Fruit fly (Drosophila melanogaster) whole organism, wandering third instar larva: ENCODE results near the gene Rab10.

Source experiments
- Abd-B ChIP-seq: fragments of >200 bp; optimal IDR thresholded peaks from 2 replicates; lab custom pipeline; 2017; ENCODE audit warnings: missing biosample characterization, missing genetic modification characterization
- CG32264 ChIP-seq: fragments of 200-800 bp; sonication (Bioruptor generic); optimal IDR thresholded peaks from 2 replicates; lab custom pipeline; 2016; ENCODE audit warnings: missing biosample characterization, missing genetic modification characterization
- CG9705 ChIP-seq: fragments of 200-800 bp; sonication (Bioruptor generic); optimal IDR thresholded peaks from 2 replicates; lab custom pipeline; 2018; ENCODE audit warnings: missing biosample characterization, mild to moderate bottlenecking, missing genetic modification characterization
- Dfd ChIP-seq: fragments of >200 bp; optimal IDR thresholded peaks from 2 replicates; lab custom pipeline; 2017; ENCODE audit warnings: missing biosample characterization, missing genetic modification characterization
- Dif ChIP-seq: fragments of 200-275, 200-300 bp; sonication (Bioruptor generic); optimal IDR thresholded peaks from 2 replicates; lab custom pipeline; 2018; ENCODE audit warnings: missing biosample characterization, missing genetic modification characterization; ENCODE audit not compliant: partially characterized antibody
- GATAd ChIP-seq: sonication (Bioruptor generic); optimal IDR thresholded peaks from 2 replicates; lab custom pipeline; 2016; ENCODE audit warnings: missing biosample characterization, missing genetic modification characterization
- HLH106 ChIP-seq: fragments of 200-800 bp; optimal IDR thresholded peaks from 3 replicates; lab custom pipeline; 2019; ENCODE audit warnings: missing biosample characterization, mild to moderate bottlenecking, missing genetic modification characterization, moderate library complexity
- Hr78 ChIP-seq: fragments of >200 bp; optimal IDR thresholded peaks from 2 replicates; lab custom pipeline; 2017; ENCODE audit warnings: missing biosample characterization, missing genetic modification characterization
- Jra ChIP-seq: sonication (Bioruptor generic); optimal IDR thresholded peaks from 2 replicates; lab custom pipeline; 2016; ENCODE audit warnings: missing biosample characterization, missing genetic modification characterization
- Mio ChIP-seq: sonication (Bioruptor generic); optimal IDR thresholded peaks from 2 replicates; lab custom pipeline; 2016; ENCODE audit warnings: missing biosample characterization, missing genetic modification characterization
- Myc ChIP-seq: fragments of >200 bp; optimal IDR thresholded peaks from 2 replicates; lab custom pipeline; 2017
- OdsH ChIP-seq: fragments of 200-800 bp; sonication (Bioruptor generic); optimal IDR thresholded peaks from 2 replicates; lab custom pipeline; 2016; ENCODE audit warnings: missing biosample characterization, mild to moderate bottlenecking, missing genetic modification characterization
- Rel ChIP-seq, 2 experiments: fragments of 200-800 bp; sonication (Bioruptor generic) in 1 of 2; optimal IDR thresholded peaks; 2 replicates in 1 of 2; 3 replicates in 1 of 2; lab custom pipeline; 2016 to 2019; ENCODE audit warnings: mild to moderate bottlenecking in 2 of 2, missing biosample characterization in 2 of 2, missing genetic modification characterization in 2 of 2, moderate library complexity in 1 of 2
- Sp1 ChIP-seq: fragments of 200-800 bp; sonication (Bioruptor generic); optimal IDR thresholded peaks from 3 replicates; lab custom pipeline; 2019; ENCODE audit warnings: missing biosample characterization, mild to moderate bottlenecking, missing genetic modification characterization, moderate library complexity
- Vsx2 ChIP-seq: fragments of 200-300, 225-300 bp; sonication (Bioruptor generic); optimal IDR thresholded peaks from 2 replicates; lab custom pipeline; 2018; ENCODE audit warnings: missing biosample characterization, missing genetic modification characterization; ENCODE audit not compliant: partially characterized antibody
- br ChIP-seq: fragments of 200-800 bp; sonication (Bioruptor generic); optimal IDR thresholded peaks from 2 replicates; lab custom pipeline; 2016; ENCODE audit warnings: missing biosample characterization, missing genetic modification characterization
- brk ChIP-seq: fragments of 200-800 bp; sonication (Bioruptor generic); optimal IDR thresholded peaks from 2 replicates; lab custom pipeline; 2016; ENCODE audit warnings: missing biosample characterization, mild to moderate bottlenecking, missing genetic modification characterization
- dl ChIP-seq, 2 experiments: fragments of 175-275, 200-275 bp in 1 of 2; fragments of 200-275 bp in 1 of 2; sonication (Bioruptor generic); optimal IDR thresholded peaks; lab custom pipeline; 2018; ENCODE audit warnings: mild to moderate bottlenecking in 2 of 2, missing biosample characterization in 2 of 2, missing genetic modification characterization in 2 of 2, moderate library complexity in 2 of 2; ENCODE audit not compliant: partially characterized antibody in 2 of 2, insufficient read depth in 1 of 2
- dmrt93B ChIP-seq: fragments of 200-800 bp; sonication (Bioruptor generic); optimal IDR thresholded peaks from 2 replicates; lab custom pipeline; 2018; ENCODE audit warnings: missing biosample characterization, mild to moderate bottlenecking, missing genetic modification characterization
- dsf ChIP-seq: sonication (Bioruptor generic); optimal IDR thresholded peaks from 2 replicates; lab custom pipeline; 2016; ENCODE audit warnings: missing biosample characterization, missing genetic modification characterization, borderline replicate concordance
- ey ChIP-seq: fragments of 200-800 bp; sonication (Bioruptor generic); optimal IDR thresholded peaks from 2 replicates; lab custom pipeline; 2016; ENCODE audit warnings: missing biosample characterization, missing genetic modification characterization
- foxo ChIP-seq, 2 experiments: fragments of 200-800 bp; sonication (Bioruptor generic); optimal IDR thresholded peaks; 2 replicates in 1 of 2; 3 replicates in 1 of 2; lab custom pipeline; 2016 to 2017; ENCODE audit warnings: missing biosample characterization in 2 of 2, missing genetic modification characterization in 2 of 2
- fru ChIP-seq: fragments of 200-800 bp; sonication (Bioruptor generic); optimal IDR thresholded peaks from 3 replicates; lab custom pipeline; 2016; ENCODE audit warnings: missing biosample characterization, mild to moderate bottlenecking, missing genetic modification characterization
- h ChIP-seq: fragments of 200-800 bp; sonication (Bioruptor generic); optimal IDR thresholded peaks from 3 replicates; lab custom pipeline; 2016; ENCODE audit warnings: missing biosample characterization, mild to moderate bottlenecking, missing genetic modification characterization
- pan ChIP-seq: fragments of >200 bp; optimal IDR thresholded peaks from 2 replicates; lab custom pipeline; 2017
- psq ChIP-seq: fragments of 200-800 bp; sonication (Bioruptor generic); optimal IDR thresholded peaks from 3 replicates; lab custom pipeline; 2017; ENCODE audit warnings: missing biosample characterization, mild to moderate bottlenecking, missing genetic modification characterization, moderate library complexity
- sv ChIP-seq: fragments of 200-800 bp; sonication (Bioruptor generic); optimal IDR thresholded peaks from 3 replicates; lab custom pipeline; 2016; ENCODE audit warnings: missing biosample characterization, missing genetic modification characterization
- tai ChIP-seq: sonication (Bioruptor generic); optimal IDR thresholded peaks from 2 replicates; lab custom pipeline; 2016; ENCODE audit warnings: missing biosample characterization, missing genetic modification characterization
- usp ChIP-seq: fragments of >200 bp; optimal IDR thresholded peaks from 2 replicates; lab custom pipeline; 2017; ENCODE audit warnings: missing biosample characterization, missing genetic modification characterization
- woc ChIP-seq: sonication (Bioruptor generic); optimal IDR thresholded peaks from 2 replicates; lab custom pipeline; 2016; ENCODE audit warnings: missing biosample characterization, mild to moderate bottlenecking, missing genetic modification characterization

Rab10 gene

DNA sequence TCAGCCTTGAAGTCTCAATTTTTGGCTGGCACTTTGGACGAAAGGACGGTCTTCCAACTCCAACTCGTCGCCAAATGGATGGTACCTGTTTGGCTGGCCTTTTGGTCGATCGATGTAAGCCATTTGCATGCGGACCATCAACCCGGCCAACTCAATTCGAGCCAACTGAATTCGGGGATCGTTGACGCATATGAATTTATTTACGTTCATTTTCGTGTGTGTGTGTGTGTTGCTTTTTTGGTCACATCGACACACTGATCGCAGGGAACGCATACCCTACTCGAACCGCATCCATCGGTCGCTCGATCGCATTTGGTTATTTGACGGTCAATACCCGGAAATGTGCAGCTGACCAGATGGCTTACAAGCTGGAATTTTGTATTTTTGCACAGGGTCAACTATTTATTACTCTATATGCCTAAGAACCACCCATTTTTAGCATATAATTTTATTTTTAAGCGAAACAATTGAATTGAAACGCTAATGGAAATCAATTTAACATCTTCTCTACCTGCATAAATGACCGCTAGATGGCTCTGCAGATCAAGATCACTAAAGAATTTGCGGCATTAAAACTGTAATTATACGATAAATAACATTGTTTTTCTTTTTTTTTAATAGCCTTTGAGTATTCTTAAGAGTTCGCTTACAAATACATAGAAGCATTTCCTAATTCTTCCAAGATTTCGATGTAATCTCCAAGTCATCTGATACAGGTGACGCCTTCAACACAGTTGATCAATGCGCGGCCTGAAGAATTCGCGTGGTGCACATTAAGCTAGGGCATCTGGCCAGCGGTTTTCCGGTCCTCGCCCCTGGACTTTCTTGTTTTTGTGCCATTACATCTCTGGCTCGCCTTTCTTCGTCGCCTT, 12.2 kb upstream of the Rab10 start:
- no peak for TF ChIP-seq Myc (lab: Kevin White, UChicago)
- peak; percentile 1 for TF ChIP-seq psq (GFP tag; lab: Kevin White, UChicago)
- no peak for TF ChIP-seq Dif (GFP tag; lab: Kevin White, UChicago)
- TF ChIP-seq dsf (GFP tag; lab: Kevin White, UChicago), result no peak
- peak; percentile 46 for TF ChIP-seq woc
- TF ChIP-seq Mio (GFP tag; lab: Kevin White, UChicago), result no peak
- TF ChIP-seq h, result no peak
- TF ChIP-seq fru (GFP tag; lab: Kevin White, UChicago), result no peak
- no peak for TF ChIP-seq Abd-B
- TF ChIP-seq Vsx2, result peak; percentile 38
- no peak for TF ChIP-seq Sp1 (GFP tag; lab: Kevin White, UChicago)
- TF ChIP-seq GATAd (GFP tag; lab: Kevin White, UChicago), result no peak
- TF ChIP-seq Jra, result no peak
- no peak for TF ChIP-seq CG32264 (GFP tag; lab: Kevin White, UChicago)
- TF ChIP-seq, all 38 proteins: peak for 3

DNA sequence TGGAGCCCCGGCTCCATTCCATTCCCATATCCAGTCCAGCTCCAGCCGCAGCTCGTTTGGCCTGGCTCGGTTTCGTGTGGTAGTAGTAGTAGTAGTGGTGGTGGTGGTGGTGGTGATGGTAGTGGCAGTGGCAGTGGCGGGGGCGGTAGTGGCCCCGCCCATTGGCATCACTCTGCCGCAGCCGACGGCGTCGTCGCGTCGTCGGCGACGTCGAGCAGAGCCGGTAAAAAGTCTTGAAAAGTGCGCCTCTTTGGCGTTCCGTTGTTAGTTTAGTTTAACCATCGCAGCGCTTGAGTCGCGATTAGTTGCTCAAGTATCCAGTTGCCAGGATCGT, 11.6 kb upstream of the Rab10 start, which contains the start of gene obst-A:
Gene obst-A, plus strand, starts transcription at position 248 of the 334 bp plus-strand sequence.
- TF ChIP-seq br, result no peak
- TF ChIP-seq dmrt93B (GFP tag; lab: Kevin White, UChicago), result no peak
- TF ChIP-seq Myc (lab: Kevin White, UChicago), result no peak
- TF ChIP-seq Jra, result no peak
- no peak for TF ChIP-seq HLH106 (tag; lab: Kevin White, UChicago)
- no peak for TF ChIP-seq Rel (GFP tag; optimal IDR thresholded peaks at IDR 0.05; lab: Kevin White, UChicago)
- no peak for TF ChIP-seq Rel (tag; optimal IDR thresholded peaks at IDR 0.05; lab: Kevin White, UChicago)
- no peak for TF ChIP-seq tai (GFP tag; lab: Kevin White, UChicago)
- TF ChIP-seq CG9705 (GFP tag; lab: Kevin White, UChicago), result no peak
- TF ChIP-seq foxo (GFP tag; optimal IDR thresholded peaks at IDR 0.05; lab: Kevin White, UChicago), result no peak
- no peak for TF ChIP-seq woc
- TF ChIP-seq GATAd (GFP tag; lab: Kevin White, UChicago), result no peak
- no peak for TF ChIP-seq usp
- no peak for TF ChIP-seq psq (GFP tag; lab: Kevin White, UChicago)
- no peak for TF ChIP-seq Sp1 (GFP tag; lab: Kevin White, UChicago)
- TF ChIP-seq sv (GFP tag; lab: Kevin White, UChicago), result no peak

DNA sequence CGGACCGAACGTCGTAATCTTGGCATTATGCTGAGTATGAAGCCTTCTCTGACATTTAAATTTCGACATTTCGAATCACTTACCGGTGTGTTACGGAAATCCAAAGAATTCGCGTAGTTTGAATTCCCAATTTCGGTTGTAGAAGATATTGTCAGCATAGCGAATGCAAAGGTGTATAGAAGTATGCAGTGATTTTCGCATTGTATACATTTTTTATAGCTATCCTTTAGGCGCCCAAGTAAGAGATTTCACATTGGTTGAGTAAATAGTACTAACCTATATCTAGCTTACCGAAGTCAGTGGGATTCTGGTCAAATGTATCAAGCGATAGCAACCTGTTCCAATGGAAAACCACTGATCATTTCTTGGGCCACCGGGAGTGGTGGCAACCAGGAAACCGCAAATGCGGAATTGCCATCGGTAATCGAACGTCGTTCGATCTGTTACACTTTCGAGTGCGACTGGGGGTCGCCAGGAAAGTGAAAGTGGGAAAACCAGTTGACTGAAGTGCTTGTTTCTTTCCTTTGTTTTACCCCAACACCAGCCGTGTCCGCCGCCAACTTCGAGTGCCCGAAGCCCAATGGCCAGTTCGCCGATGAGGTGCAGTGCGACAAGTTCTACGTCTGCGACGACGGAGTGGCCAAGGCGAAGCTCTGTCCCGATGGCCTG, 10.5 kb upstream of the Rab10 start:
- no peak for TF ChIP-seq Vsx2
- TF ChIP-seq OdsH (GFP tag; lab: Kevin White, UChicago), result no peak
- no peak for TF ChIP-seq dl (GFP tag; optimal IDR thresholded peaks at IDR 0.05; lab: Kevin White, UChicago; ENCODE audit: insufficient read depth in 1 of 2, partially characterized antibody in 2 of 2)
- no peak for TF ChIP-seq sv (GFP tag; lab: Kevin White, UChicago)
- no peak for TF ChIP-seq Rel (GFP tag; optimal IDR thresholded peaks at IDR 0.05; lab: Kevin White, UChicago)
- TF ChIP-seq Rel (tag; optimal IDR thresholded peaks at IDR 0.05; lab: Kevin White, UChicago), result no peak
- TF ChIP-seq usp, result no peak
- TF ChIP-seq pan (lab: Kevin White, UChicago), result no peak
- TF ChIP-seq Hr78 (GFP tag; lab: Kevin White, UChicago), result no peak
- TF ChIP-seq Sp1 (GFP tag; lab: Kevin White, UChicago), result no peak
- TF ChIP-seq woc, result no peak
- TF ChIP-seq Dif (GFP tag; lab: Kevin White, UChicago), result no peak
- TF ChIP-seq h, result no peak
- TF ChIP-seq Dfd (GFP tag; lab: Kevin White, UChicago), result no peak
- TF ChIP-seq dsf (GFP tag; lab: Kevin White, UChicago), result no peak
- TF ChIP-seq CG9705 (GFP tag; lab: Kevin White, UChicago), result no peak

DNA sequence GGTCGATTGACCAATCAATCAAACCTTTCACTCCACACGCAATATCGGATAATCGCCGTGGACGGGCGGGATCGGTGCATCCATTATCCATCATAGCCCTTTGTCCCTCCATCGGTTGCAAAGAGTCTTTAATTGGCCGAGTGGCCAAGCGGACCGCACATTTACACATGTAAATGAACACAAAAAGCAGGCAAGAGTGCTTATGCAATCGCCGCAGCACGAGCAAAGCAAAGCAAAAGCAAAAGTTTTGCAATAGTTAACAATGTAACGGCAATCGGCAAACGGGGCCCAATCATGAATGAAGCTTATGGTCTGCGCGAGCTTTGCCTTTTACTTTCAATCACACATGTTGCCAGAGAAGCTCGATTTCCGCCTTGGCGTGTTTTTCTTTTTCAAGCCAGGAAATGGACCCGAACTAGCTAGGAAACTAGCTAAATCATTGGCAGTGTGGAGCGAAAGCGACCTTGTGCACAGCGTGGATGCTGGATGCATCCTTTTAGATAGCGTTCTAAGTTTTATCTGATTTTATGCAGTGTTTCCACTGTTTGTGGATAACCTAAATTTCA, 7.8 kb upstream of the Rab10 start:
- no peak for TF ChIP-seq Sp1 (GFP tag; lab: Kevin White, UChicago)
- TF ChIP-seq brk, result no peak
- no peak for TF ChIP-seq dl (GFP tag; optimal IDR thresholded peaks at IDR 0.05; lab: Kevin White, UChicago; ENCODE audit: insufficient read depth in 1 of 2, partially characterized antibody in 2 of 2)
- TF ChIP-seq ey (GFP tag; lab: Kevin White, UChicago), result no peak
- no peak for TF ChIP-seq woc
- no peak for TF ChIP-seq Dif (GFP tag; lab: Kevin White, UChicago)
- TF ChIP-seq, all 38 proteins: peak for 0
